Worm (Caenorhabditis elegans) whole organism, L1 larva: ENCODE results near the gene Y43F8B.11.

ENCODE experiments used
- aha-1 ChIP-seq: fragments of 150-350 bp; optimal IDR thresholded peaks from 2 replicates; lab custom pipeline; 2014; ENCODE audit warnings: missing biosample characterization, missing genetic modification characterization
- lin-13 ChIP-seq: fragments of 150-350 bp; optimal IDR thresholded peaks from 2 replicates; lab custom pipeline; 2014; ENCODE audit warnings: missing biosample characterization, missing genetic modification reagents, missing genetic modification characterization
- nhr-77 ChIP-seq: fragments of 150-350 bp; optimal IDR thresholded peaks from 2 replicates; lab custom pipeline; 2014; ENCODE audit warnings: missing biosample characterization, missing genetic modification characterization
- nhr-85 ChIP-seq: sonication (generic microtip); peaks from one replicate; lab custom pipeline; 2016; ENCODE audit warnings: missing genetic modification characterization, inconsistent platforms, missing compliant biosample characterization
- zag-1 ChIP-seq: fragments of 150-350 bp; optimal IDR thresholded peaks from 2 replicates; lab custom pipeline; 2014; ENCODE audit warnings: missing biosample characterization, missing genetic modification characterization

The Y43F8B.11 gene

DNA sequence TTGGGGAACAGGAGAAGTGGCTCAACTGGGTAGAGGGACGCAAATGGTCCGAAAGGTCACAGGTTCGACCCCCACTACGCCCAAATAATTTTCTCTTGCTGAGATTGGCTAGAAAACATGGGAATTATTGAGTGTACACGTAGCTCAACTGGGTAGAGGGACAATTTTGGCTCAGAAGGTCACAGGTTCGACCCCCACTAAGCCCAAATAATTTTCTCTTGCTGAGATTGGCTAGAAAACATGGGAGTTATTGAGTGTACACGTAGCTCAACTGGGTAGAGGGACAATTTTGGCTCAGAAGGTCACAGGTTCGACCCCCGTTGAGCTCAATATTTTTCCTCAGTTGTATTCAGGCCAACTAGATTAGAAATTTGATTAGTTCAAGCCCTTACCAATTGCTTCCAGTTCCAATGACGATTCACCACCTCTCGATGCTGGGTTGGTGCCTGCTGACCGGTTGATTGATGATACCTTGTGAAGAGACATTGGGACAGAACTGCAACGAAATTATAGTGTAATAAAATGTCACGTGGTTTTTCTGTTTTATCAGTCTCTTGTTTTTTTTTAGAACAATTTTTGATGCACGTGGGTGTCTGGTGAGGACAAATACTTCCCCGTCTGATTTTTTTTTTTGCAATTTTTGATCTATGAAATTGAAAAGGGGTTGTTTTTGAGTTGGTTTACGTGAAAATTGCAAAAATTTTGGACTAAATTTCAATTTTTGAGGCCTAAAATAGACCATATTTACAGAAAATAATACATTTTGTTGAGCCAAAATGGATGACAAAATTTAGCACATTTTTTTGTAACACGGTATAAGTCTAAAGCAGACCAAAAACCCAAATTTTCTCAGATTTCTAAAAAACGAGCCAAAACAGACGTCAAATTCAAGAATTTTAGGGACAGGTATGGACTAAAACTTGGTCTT lies 51.1 kb downstream of the Y43F8B.11 start (continued):
- TF ChIP-seq aha-1 (no peak), nhr-77 (tag; lab: Kevin White, UChicago) (no peak), lin-13 (peak; percentile 33), nhr-85 (tag; lab: Kevin White, UChicago) (peak; percentile 92), zag-1 (tag; lab: Kevin White, UChicago) (no peak)
